ENCODE assay signal across 2 fruit fly cellular contexts in the genomic region with DNA sequence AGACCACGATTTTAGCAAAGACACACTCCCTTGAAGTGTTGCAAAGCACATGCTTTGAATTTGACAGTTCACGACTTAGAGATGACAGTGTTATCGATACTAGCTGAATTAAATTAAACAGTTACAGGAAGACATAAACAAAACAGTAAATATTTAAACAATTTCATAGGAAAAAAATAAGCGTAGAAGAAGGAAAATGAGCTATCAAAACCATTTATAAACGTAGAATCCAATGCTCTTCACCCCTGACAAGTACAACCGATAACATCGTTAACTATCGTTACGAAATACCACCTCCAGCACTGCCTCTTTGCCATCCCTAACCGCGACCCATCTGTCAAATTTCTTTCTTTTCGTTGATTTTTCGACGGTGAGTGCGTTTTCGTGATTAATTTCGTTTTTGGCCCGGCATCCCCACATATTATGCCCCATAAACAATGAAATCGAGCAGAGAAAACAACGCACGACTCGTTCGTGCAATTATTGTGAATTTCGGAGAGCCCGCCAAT.
TF ChIP-seq lines count a peak whose summit lies in the region.

A gene (plus strand): TSS at position 106 of the 509 bp plus-strand sequence.

TF ChIP-seq in whole organism, embryonic, 481 proteins besides CTCF, POLR2A, EP300 and RAD21 (continued from another document and continues in another):
- TF ChIP-seq CG10274 (GFP tag; optimal IDR thresholded peaks at IDR 0.05; lab: Kevin White, UChicago) (peak; percentile 7), Atf3 (GFP tag; optimal IDR thresholded peaks at IDR 0.05; lab: Kevin White, UChicago) (peak; percentile 83), br (optimal IDR thresholded peaks at IDR 0.05; lab: Kevin White, UChicago) (no peak), luna (GFP tag; optimal IDR thresholded peaks at IDR 0.05; lab: Kevin White, UChicago) (peak; percentile 74), CG8290 (GFP tag; optimal IDR thresholded peaks at IDR 0.05; lab: Kevin White, UChicago) (peak; percentile 71), CG8290 (tag; optimal IDR thresholded peaks at IDR 0.05; lab: Kevin White, UChicago) (no peak), pita (GFP tag; optimal IDR thresholded peaks at IDR 0.05; lab: Kevin White, UChicago) (peak; percentile 77), esg (GFP tag; conservative IDR thresholded peaks at IDR 0.05; lab: Robert Waterston, UW) (peak; percentile 66), CG1024 (GFP tag; IDR thresholded peaks at IDR 0.05; lab: Robert Waterston, UW) (no peak), CG17361 (GFP tag; IDR thresholded peaks at IDR 0.05; lab: Robert Waterston, UW) (peak; percentile 79), tll (GFP tag; optimal IDR thresholded peaks at IDR 0.05; lab: Kevin White, UChicago) (peak in 1 of 2 experiments; percentile 88), grau (tag; optimal IDR thresholded peaks at IDR 0.05; lab: Kevin White, UChicago) (peak; percentile 83), zf30C (GFP tag; optimal IDR thresholded peaks at IDR 0.05; lab: Kevin White, UChicago) (no peak), CG32767 (GFP tag; IDR thresholded peaks at IDR 0.05; lab: Robert Waterston, UW) (peak; percentile 22; the same call in 1 of the 2 replicates), CG33213 (GFP tag; optimal IDR thresholded peaks at IDR 0.05; lab: Kevin White, UChicago) (peak; percentile 78), rib (GFP tag; IDR thresholded peaks at IDR 0.05; lab: Robert Waterston, UW) (no peak), Asciz (GFP tag; optimal IDR thresholded peaks at IDR 0.05; lab: Kevin White, UChicago) (no peak), CG3838 (GFP tag; optimal IDR thresholded peaks at IDR 0.05; lab: Kevin White, UChicago) (peak; percentile 45), repo (GFP tag; optimal IDR thresholded peaks at IDR 0.05; lab: Kevin White, UChicago) (peak; percentile 56), CG4820 (GFP tag; optimal IDR thresholded peaks at IDR 0.05; lab: Kevin White, UChicago) (peak; percentile 37), CG4424 (GFP tag; optimal IDR thresholded peaks at IDR 0.05; lab: Kevin White, UChicago) (peak; percentile 58), CG2678 (tag; optimal IDR thresholded peaks at IDR 0.05; lab: Kevin White, UChicago) (peak; percentile 76), Dek (tag; optimal IDR thresholded peaks at IDR 0.05; lab: Kevin White, UChicago) (peak; percentile 72), CG15011 (GFP tag; optimal IDR thresholded peaks at IDR 0.05; lab: Kevin White, UChicago) (peak; percentile 66), Fer3 (tag; optimal IDR thresholded peaks at IDR 0.05; lab: Kevin White, UChicago) (peak; percentile 42), HmgZ (tag; optimal IDR thresholded peaks at IDR 0.05; lab: Kevin White, UChicago) (peak; percentile 78), Atf6 (GFP tag; IDR thresholded peaks at IDR 0.05; lab: Robert Waterston, UW) (peak; percentile 71), dimm (GFP tag; IDR thresholded peaks at IDR 0.05; lab: Robert Waterston, UW) (no peak), CG3726 (GFP tag; IDR thresholded peaks at IDR 0.05; lab: Robert Waterston, UW) (0 out of 3 replicates have a peak, but pooled peaks have one; percentile 5), CG16863 (GFP tag; optimal IDR thresholded peaks at IDR 0.05; lab: Kevin White, UChicago) (peak; percentile 56), CG11456 (GFP tag; IDR thresholded peaks at IDR 0.05; lab: Robert Waterston, UW) (no peak), ac (GFP tag; optimal IDR thresholded peaks at IDR 0.05; lab: Kevin White, UChicago) (no peak), vnd (GFP tag; IDR thresholded peaks at IDR 0.05; lab: Robert Waterston, UW; ENCODE audit: partially characterized antibody) (peak; percentile 98), CG4730 (GFP tag; IDR thresholded peaks at IDR 0.05; lab: Robert Waterston, UW) (0 out of 2 replicates have a peak, but pooled peaks have one; percentile 52), disco-r (GFP tag; optimal IDR thresholded peaks at IDR 0.05; lab: Kevin White, UChicago) (peak; percentile 83), Bteb2 (GFP tag; optimal IDR thresholded peaks at IDR 0.05; lab: Kevin White, UChicago) (peak; percentile 72), CG18764 (GFP tag; optimal IDR thresholded peaks at IDR 0.05; lab: Kevin White, UChicago) (peak; percentile 25), Hr3 (GFP tag; optimal IDR thresholded peaks at IDR 0.05; lab: Kevin White, UChicago) (peak; percentile 74), otp (GFP tag; IDR thresholded peaks at IDR 0.05; lab: Robert Waterston, UW) (0 out of 3 replicates have a peak, but pooled peaks have one; percentile 63), CG2875 (GFP tag; optimal IDR thresholded peaks at IDR 0.05; lab: Kevin White, UChicago) (no peak), CG12659 (GFP tag; optimal IDR thresholded peaks at IDR 0.05; lab: Kevin White, UChicago) (peak; percentile 89), row (GFP tag; IDR thresholded peaks at IDR 0.05; lab: Robert Waterston, UW) (peak; percentile 96), H15 (GFP tag; IDR thresholded peaks at IDR 0.05; lab: Robert Waterston, UW) (peak; percentile 71; the same call in 1 of the 3 replicates), CG2202 (tag; optimal IDR thresholded peaks at IDR 0.05; lab: Kevin White, UChicago) (peak; percentile 56), chinmo (GFP tag; IDR thresholded peaks at IDR 0.05; lab: Robert Waterston, UW; ENCODE audit: partially characterized antibody) (peak; percentile 89), Chrac-16 (GFP tag; optimal IDR thresholded peaks at IDR 0.05; lab: Kevin White, UChicago) (peak; percentile 79), corto (GFP tag; optimal IDR thresholded peaks at IDR 0.05; lab: Kevin White, UChicago) (no peak), kah (GFP tag; optimal IDR thresholded peaks at IDR 0.05; lab: Kevin White, UChicago) (peak; percentile 28), gsb (GFP tag; IDR thresholded peaks at IDR 0.05; lab: Robert Waterston, UW) (no peak), az2 (GFP tag; optimal IDR thresholded peaks at IDR 0.05; lab: Kevin White, UChicago) (peak; percentile 53), CG1233 (GFP tag; optimal IDR thresholded peaks at IDR 0.05; lab: Kevin White, UChicago) (peak; percentile 48), CG6683 (GFP tag; optimal IDR thresholded peaks at IDR 0.05; lab: Kevin White, UChicago) (no peak), gt (GFP tag; IDR thresholded peaks at IDR 0.05; lab: Robert Waterston, UW) (no peak), HHEX (GFP tag; optimal IDR thresholded peaks at IDR 0.05; lab: Kevin White, UChicago) (peak; percentile 53), stwl (tag; optimal IDR thresholded peaks at IDR 0.05; lab: Kevin White, UChicago) (peak; percentile 46), CG2116 (GFP tag; optimal IDR thresholded peaks at IDR 0.05; lab: Kevin White, UChicago) (peak; percentile 84), CG7271 (tag; optimal IDR thresholded peaks at IDR 0.05; lab: Kevin White, UChicago) (peak; percentile 15), Oli (tag; optimal IDR thresholded peaks at IDR 0.05; lab: Kevin White, UChicago) (peak; percentile 51), ttk (GFP tag; IDR thresholded peaks at IDR 0.05; lab: Robert Waterston, UW) (peak; percentile 42; the same call in 1 of the 2 replicates), gfzf (GFP tag; optimal IDR thresholded peaks at IDR 0.05; lab: Kevin White, UChicago) (peak; percentile 40), E2f2 (GFP tag; IDR thresholded peaks at IDR 0.05; lab: Robert Waterston, UW) (no peak; the same call in none of the 2 replicates)

TF ChIP-seq in whole organism, prepupa, 60 proteins besides CTCF, POLR2A, EP300 and RAD21 (continued from another document):
- TF ChIP-seq CG11294 (GFP tag; IDR thresholded peaks at IDR 0.05; lab: Robert Waterston, UW), result peak; percentile 41; the same call in 1 of the 2 replicates
- no peak for TF ChIP-seq CG10669 (GFP tag; optimal IDR thresholded peaks at IDR 0.05; lab: Kevin White, UChicago)
- TF ChIP-seq Ets96B (tag; optimal IDR thresholded peaks at IDR 0.05; lab: Kevin White, UChicago), result peak; percentile 25
- no peak for TF ChIP-seq Met (GFP tag; optimal IDR thresholded peaks at IDR 0.05; lab: Kevin White, UChicago)
- peak; percentile 83 for TF ChIP-seq lz (GFP tag; optimal IDR thresholded peaks at IDR 0.05; lab: Kevin White, UChicago)
- peak; percentile 86 for TF ChIP-seq Hr39 (GFP tag; optimal IDR thresholded peaks at IDR 0.05; lab: Kevin White, UChicago)
- TF ChIP-seq Eip93F (GFP tag; optimal IDR thresholded peaks at IDR 0.05; lab: Kevin White, UChicago), result no peak
- TF ChIP-seq CG11902 (GFP tag; optimal IDR thresholded peaks at IDR 0.05; lab: Kevin White, UChicago), result peak; percentile 50
- TF ChIP-seq Smox (GFP tag; optimal IDR thresholded peaks at IDR 0.05; lab: Kevin White, UChicago), result no peak
